Worm (Caenorhabditis elegans): ENCODE measurements around the gene clec-163.
A peak's percentile ranks its signal among the peaks of the same experiment; 100 is the strongest.
"Not testable (repeated sequence)": the region's sequence is repeated elsewhere in the genome, so short reads cannot be mapped to it uniquely, and the experiment has no call there.

The clec-163 gene

ce11 chrIII:10794049-10794448, at the start of gene clec-163:
Gene clec-163 (plus strand): TSS chrIII:10794349.
- no peak for TF ChIP-seq unc-62 (GFP tag; optimal IDR thresholded peaks at IDR 0.05)

ce11 chrIII:10746406-10746807, 47.7 kb upstream of the clec-163 start:
- no peak for TF ChIP-seq unc-62 (GFP tag; optimal IDR thresholded peaks at IDR 0.05)

- TF ChIP-seq unc-62 (GFP tag; optimal IDR thresholded peaks at IDR 0.05) = no peak
Observed at ce11 chrIII:10747620-10748479, 46.3 kb upstream of the clec-163 start, which contains the start of the genes ran-1 and dkc-1. Gene ran-1 (minus strand): TSS chrIII:10747728. Gene dkc-1 (plus strand): TSS chrIII:10748429.

- not testable (repeated sequence) for TF ChIP-seq unc-62 (GFP tag; optimal IDR thresholded peaks at IDR 0.05)
Observed at ce11 chrIII:10750043-10750442, 44.1 kb upstream of the clec-163 start, which contains the start of gene enu-3.6. Gene enu-3.6 (plus strand): TSS chrIII:10750434.

- TF ChIP-seq unc-62 (GFP tag; optimal IDR thresholded peaks at IDR 0.05) = no peak
Observed at ce11 chrIII:10754379-10754778, 39.8 kb upstream of the clec-163 start.

ce11 chrIII:10755480-10756066, 38.6 kb upstream of the clec-163 start, which contains the start of gene hpl-2:
Gene hpl-2 (minus strand): TSS chrIII:10755530.
- TF ChIP-seq unc-62 (GFP tag; optimal IDR thresholded peaks at IDR 0.05) = no peak

ce11 chrIII:10757540-10757939, 36.6 kb upstream of the clec-163 start, which contains the start of gene rnf-113:
Gene rnf-113 (minus strand): TSS chrIII:10757640.
- no peak for TF ChIP-seq unc-62 (GFP tag; optimal IDR thresholded peaks at IDR 0.05)

- TF ChIP-seq unc-62 (GFP tag; optimal IDR thresholded peaks at IDR 0.05) = no peak
Observed at ce11 chrIII:10758422-10758821, 35.7 kb upstream of the clec-163 start, which contains the start of gene K01G5.10. Gene K01G5.10 (minus strand): TSS chrIII:10758522.

ce11 chrIII:10759050-10760023, 34.8 kb upstream of the clec-163 start, which contains the start of gene tasp-1:
Gene tasp-1 (plus strand): TSS chrIII:10759307.
- TF ChIP-seq unc-62 (GFP tag; optimal IDR thresholded peaks at IDR 0.05) = peak; percentile 64

- no peak for TF ChIP-seq unc-62 (GFP tag; optimal IDR thresholded peaks at IDR 0.05)
Observed at ce11 chrIII:10763032-10763431, 31.1 kb upstream of the clec-163 start, which contains the start of gene dpy-28. Gene dpy-28 (plus strand): TSS chrIII:10763131.

ce11 chrIII:10769693-10770092, 24.5 kb upstream of the clec-163 start:
- TF ChIP-seq unc-62 (GFP tag; optimal IDR thresholded peaks at IDR 0.05) = no peak

- no peak for TF ChIP-seq unc-62 (GFP tag; optimal IDR thresholded peaks at IDR 0.05)
Observed at ce11 chrIII:10781553-10781952, 12.6 kb upstream of the clec-163 start, which contains the start of gene ptr-19. Gene ptr-19 (plus strand): TSS chrIII:10781853.

ce11 chrIII:10783052-10783451, 11.1 kb upstream of the clec-163 start:
- no peak for TF ChIP-seq unc-62 (GFP tag; optimal IDR thresholded peaks at IDR 0.05)

ce11 chrIII:10791233-10791632, 2.9 kb upstream of the clec-163 start:
- TF ChIP-seq unc-62 (GFP tag; optimal IDR thresholded peaks at IDR 0.05) = no peak

ce11 chrIII:10802032-10802431, 7.9 kb downstream of the clec-163 start, which contains the start of gene K11D9.3:
Gene K11D9.3 (minus strand): TSS chrIII:10802212.
- no peak for TF ChIP-seq unc-62 (GFP tag; optimal IDR thresholded peaks at IDR 0.05)

Measured in whole organism, dauer.